Worm (Caenorhabditis elegans): ENCODE measurements around the gene srsx-38.
"Not testable (repeated sequence)": the region's sequence is repeated elsewhere in the genome, so short reads cannot be mapped to it uniquely, and the experiment has no call there.

srsx-38 gene

DNA sequence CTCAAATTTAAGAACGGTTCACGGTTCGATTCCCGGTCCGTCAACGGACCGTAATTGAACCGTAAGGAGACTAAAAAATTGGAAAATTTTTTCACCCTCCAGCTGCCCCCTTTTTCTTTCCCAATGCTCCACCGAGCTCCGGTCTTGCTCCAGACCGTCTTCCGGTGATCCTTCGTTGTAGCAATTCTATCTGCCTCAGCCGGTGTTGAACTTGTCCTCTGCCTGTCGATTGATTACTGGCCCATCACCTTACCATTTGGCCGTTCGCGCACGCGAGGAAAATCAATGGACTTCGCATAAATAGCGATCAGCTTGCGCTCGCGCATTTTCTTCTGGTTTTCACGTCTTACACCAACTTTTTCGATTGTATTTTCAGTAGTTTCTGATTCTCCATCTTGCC, 39.9 kb downstream of the srsx-38 start:
- TF ChIP-seq cebp-2 (GFP tag; IDR thresholded peaks at IDR 0.05): peak; percentile 94; the same call in 1 of the 2 replicates
- peak; percentile 52 for TF ChIP-seq lin-54 (GFP tag; optimal IDR thresholded peaks at IDR 0.05)
- 0 out of 2 replicates have a peak, but pooled peaks have one; percentile 19 for TF ChIP-seq ceh-91 (GFP tag; IDR thresholded peaks at IDR 0.05)
- TF ChIP-seq B0336.3 (GFP tag; IDR thresholded peaks at IDR 0.05): 0 out of 2 replicates have a peak, but pooled peaks have one; percentile 30
- peak; percentile 89; the same call in 1 of the 2 replicates for TF ChIP-seq F37B4.10 (GFP tag; IDR thresholded peaks at IDR 0.05)
- 0 out of 2 replicates have a peak, but pooled peaks have one; percentile 40 for TF ChIP-seq ceh-40 (GFP tag; IDR thresholded peaks at IDR 0.05)
- peak; percentile 75 for TF ChIP-seq hmg-20 (GFP tag; IDR thresholded peaks at IDR 0.05)
- TF ChIP-seq lir-1 (GFP tag; conservative IDR thresholded peaks at IDR 0.05): 0 out of 2 replicates have a peak, but pooled peaks have one; percentile 37
- 0 out of 2 replicates have a peak, but pooled peaks have one; percentile 35 for TF ChIP-seq attf-3 (GFP tag; conservative IDR thresholded peaks at IDR 0.05)
- peak; percentile 89 for TF ChIP-seq attf-6 (GFP tag; IDR thresholded peaks at IDR 0.05)
- peak; percentile 39 for TF ChIP-seq madf-8 (GFP tag; conservative IDR thresholded peaks at IDR 0.05)
- peak; percentile 83 for TF ChIP-seq dox-1 (GFP tag; IDR thresholded peaks at IDR 0.05)
- TF ChIP-seq C17E4.6 (GFP tag; IDR thresholded peaks at IDR 0.05): peak; percentile 84
- peak; percentile 41; the same call in 1 of the 2 replicates for TF ChIP-seq egrh-3 (GFP tag; IDR thresholded peaks at IDR 0.05)
- TF ChIP-seq nhr-120 (GFP tag; IDR thresholded peaks at IDR 0.05): peak; percentile 86; the same call in 1 of the 2 replicates
- peak; percentile 22 for TF ChIP-seq mes-4 (tag; optimal IDR thresholded peaks at IDR 0.05)
- 0 out of 2 replicates have a peak, but pooled peaks have one; percentile 60 for TF ChIP-seq sea-2 (GFP tag; IDR thresholded peaks at IDR 0.05)
- peak; percentile 65 for TF ChIP-seq hmg-1.2 (GFP tag; IDR thresholded peaks at IDR 0.05)
- peak; percentile 85 for TF ChIP-seq ekl-4 (GFP tag; IDR thresholded peaks at IDR 0.05)
- TF ChIP-seq lin-26 (GFP tag; IDR thresholded peaks at IDR 0.05): peak; percentile 99
- TF ChIP-seq D2030.7 (GFP tag; IDR thresholded peaks at IDR 0.05): peak; percentile 89
- peak; percentile 76 for TF ChIP-seq Y53F4B.3 (GFP tag; IDR thresholded peaks at IDR 0.05)
- peak; percentile 95 for TF ChIP-seq egl-44 (GFP tag; IDR thresholded peaks at IDR 0.05)
- peak; percentile 27; the same call in 1 of the 2 replicates for TF ChIP-seq F33H1.4 (GFP tag; IDR thresholded peaks at IDR 0.05)
- peak; percentile 79 for TF ChIP-seq madf-6 (GFP tag; IDR thresholded peaks at IDR 0.05)
- peak; percentile 53 for TF ChIP-seq B0019.2 (GFP tag; conservative IDR thresholded peaks at IDR 0.05)
- TF ChIP-seq cebp-1 (GFP tag; IDR thresholded peaks at IDR 0.05): peak; percentile 59
- not testable (repeated sequence) for TF ChIP-seq cebp-1 (tag; optimal IDR thresholded peaks at IDR 0.05); rpc-1 (optimal IDR thresholded peaks at IDR 0.05)
- peak; percentile 69; the same call in 1 of the 2 replicates for TF ChIP-seq Y95B8A.8 (GFP tag; IDR thresholded peaks at IDR 0.05)
- peak; percentile 87 for TF ChIP-seq nfyb-1 (GFP tag; IDR thresholded peaks at IDR 0.05)
- TF ChIP-seq bed-2 (GFP tag; IDR thresholded peaks at IDR 0.05): peak; percentile 85
- peak; percentile 74 for TF ChIP-seq F39B2.1 (GFP tag; IDR thresholded peaks at IDR 0.05)
- TF ChIP-seq rpc-1 (tag; optimal IDR thresholded peaks at IDR 0.05): peak; percentile 61
- peak; percentile 84 for TF ChIP-seq Y53G8AR.9 (GFP tag; conservative IDR thresholded peaks at IDR 0.05)
- TF ChIP-seq ceh-100 (GFP tag; IDR thresholded peaks at IDR 0.05): peak; percentile 74
- TF ChIP-seq Y56A3A.18 (GFP tag; IDR thresholded peaks at IDR 0.05): peak; percentile 66
- peak; percentile 91 for TF ChIP-seq ceh-58 (GFP tag; IDR thresholded peaks at IDR 0.05)
- peak; percentile 60 for TF ChIP-seq B0261.1 (tag; optimal IDR thresholded peaks at IDR 0.05)
- peak; percentile 95; the same call in 1 of the 2 replicates for TF ChIP-seq aptf-3 (GFP tag; IDR thresholded peaks at IDR 0.05)
- peak; percentile 84; the same call in 1 of the 2 replicates for TF ChIP-seq bed-1 (GFP tag; IDR thresholded peaks at IDR 0.05)
- peak; percentile 76 for TF ChIP-seq pbrm-1 (GFP tag; IDR thresholded peaks at IDR 0.05)
- TF ChIP-seq ztf-18 (tag; optimal IDR thresholded peaks at IDR 0.05): peak; percentile 80
- TF ChIP-seq egl-18 (GFP tag; IDR thresholded peaks at IDR 0.05): 0 out of 2 replicates have a peak, but pooled peaks have one; percentile 29
- peak; percentile 28 for TF ChIP-seq die-1 (tag; optimal IDR thresholded peaks at IDR 0.05)
- peak; percentile 79 for TF ChIP-seq mcd-1 (GFP tag; IDR thresholded peaks at IDR 0.05)
- peak; percentile 80 for TF ChIP-seq rcor-1 (GFP tag; IDR thresholded peaks at IDR 0.05)
- TF ChIP-seq nhr-90 (tag; optimal IDR thresholded peaks at IDR 0.05): peak; percentile 19
- peak; percentile 17 for TF ChIP-seq hrde-1 (tag; optimal IDR thresholded peaks at IDR 0.05; ENCODE audit: borderline replicate concordance)
